Fruit fly (Drosophila melanogaster): ENCODE data around the gene CG14506.
A peak's percentile ranks its signal among the peaks of the same experiment; 100 is the strongest.
"Not testable (repeated sequence)": the region's sequence is repeated elsewhere in the genome, so short reads cannot be mapped to it uniquely, and the experiment has no call there.

CG14506 gene

dm6 chr3R:29319481-29320289 is 22.7 kb upstream of the CG14506 start, which contains the start of gene Cnx99A:
Cnx99A (minus strand) TSS chr3R:29319644.
- peak; percentile 68 for TF ChIP-seq CG13123 (GFP tag; optimal IDR thresholded peaks at IDR 0.05)
- peak; percentile 66 for TF ChIP-seq Nf-YC (tag; optimal IDR thresholded peaks at IDR 0.05)
- peak; percentile 9 for TF ChIP-seq kni (GFP tag; optimal IDR thresholded peaks at IDR 0.05)
- peak; percentile 84 for TF ChIP-seq CG11247 (GFP tag; IDR thresholded peaks at IDR 0.05)
- TF ChIP-seq dmrt99B (tag; optimal IDR thresholded peaks at IDR 0.05): peak; percentile 78
- peak; percentile 70 for TF ChIP-seq slou (GFP tag; optimal IDR thresholded peaks at IDR 0.05)
- TF ChIP-seq CG5245 (GFP tag; optimal IDR thresholded peaks at IDR 0.05): peak; percentile 67
- peak; percentile 50 for TF ChIP-seq CG6765 (GFP tag; optimal IDR thresholded peaks at IDR 0.05)
- TF ChIP-seq CG12744 (GFP tag; optimal IDR thresholded peaks at IDR 0.05): peak; percentile 42
- TF ChIP-seq CG7786 (GFP tag; optimal IDR thresholded peaks at IDR 0.05): peak; percentile 32
- TF ChIP-seq dm (GFP tag; optimal IDR thresholded peaks at IDR 0.05): peak; percentile 38
- TF ChIP-seq repo (GFP tag; optimal IDR thresholded peaks at IDR 0.05): peak; percentile 55
- 0 out of 3 replicates have a peak, but pooled peaks have one; percentile 19 for TF ChIP-seq CG6791 (GFP tag; IDR thresholded peaks at IDR 0.05; ENCODE audit: partially characterized antibody)
- peak; percentile 44 for TF ChIP-seq trh (GFP tag; optimal IDR thresholded peaks at IDR 0.05)
- peak; percentile 64 for TF ChIP-seq jumu (GFP tag; optimal IDR thresholded peaks at IDR 0.05)
- TF ChIP-seq shn (GFP tag; optimal IDR thresholded peaks at IDR 0.05): peak; percentile 54
- peak; percentile 18 for TF ChIP-seq CG4617 (GFP tag; optimal IDR thresholded peaks at IDR 0.05; ENCODE audit: borderline replicate concordance)
- 0 out of 2 replicates have a peak, but pooled peaks have one; percentile 8 for TF ChIP-seq Dip2 (GFP tag; IDR thresholded peaks at IDR 0.05)
- TF ChIP-seq Rx (GFP tag; IDR thresholded peaks at IDR 0.05): peak; percentile 86
- TF ChIP-seq CG10209 (GFP tag; optimal IDR thresholded peaks at IDR 0.05): peak; percentile 76
- TF ChIP-seq CG8089 (GFP tag; optimal IDR thresholded peaks at IDR 0.05): peak; percentile 50
- TF ChIP-seq schlank (tag; optimal IDR thresholded peaks at IDR 0.05): peak; percentile 56
- not testable (repeated sequence) for TF ChIP-seq hkb (optimal IDR thresholded peaks at IDR 0.05)
- TF ChIP-seq hkb (GFP tag; IDR thresholded peaks at IDR 0.05): peak; percentile 84
- TF ChIP-seq Aef1 (GFP tag; IDR thresholded peaks at IDR 0.05): peak; percentile 80
- peak; percentile 77 for TF ChIP-seq CG9797 (GFP tag; optimal IDR thresholded peaks at IDR 0.05)
- peak; percentile 51 for TF ChIP-seq pho (GFP tag; optimal IDR thresholded peaks at IDR 0.05)
- TF ChIP-seq CG3163 (GFP tag; optimal IDR thresholded peaks at IDR 0.05): peak; percentile 11
- TF ChIP-seq lmd (GFP tag; IDR thresholded peaks at IDR 0.05): peak; percentile 88
- TF ChIP-seq Eip74EF (GFP tag; optimal IDR thresholded peaks at IDR 0.05): peak in 1 of 2 experiments; percentile 36
- TF ChIP-seq PHDP (tag; optimal IDR thresholded peaks at IDR 0.05): peak; percentile 84
- TF ChIP-seq lab (GFP tag; optimal IDR thresholded peaks at IDR 0.05): peak; percentile 83
- TF ChIP-seq sqz (GFP tag; optimal IDR thresholded peaks at IDR 0.05): peak; percentile 19
- peak; percentile 76 for TF ChIP-seq Meics (GFP tag; optimal IDR thresholded peaks at IDR 0.05)
- peak; percentile 70 for TF ChIP-seq trem (tag; optimal IDR thresholded peaks at IDR 0.05)
- TF ChIP-seq CG1647 (GFP tag; optimal IDR thresholded peaks at IDR 0.05): peak; percentile 71
- TF ChIP-seq chn (GFP tag; optimal IDR thresholded peaks at IDR 0.05): peak; percentile 68
- TF ChIP-seq CG17361 (GFP tag; IDR thresholded peaks at IDR 0.05): peak; percentile 78
- peak; percentile 63 to 69 for TF ChIP-seq Pdp1 (GFP tag; optimal IDR thresholded peaks at IDR 0.05)
- peak; percentile 29 for TF ChIP-seq Camta (GFP tag; optimal IDR thresholded peaks at IDR 0.05)
- TF ChIP-seq sens (GFP tag): peak; percentile 95
- peak; percentile 54 for TF ChIP-seq CG30020 (tag; optimal IDR thresholded peaks at IDR 0.05)
- peak; percentile 25; the same call in 1 of the 2 replicates for TF ChIP-seq amos (GFP tag; IDR thresholded peaks at IDR 0.05; ENCODE audit: partially characterized antibody)
- TF ChIP-seq bsh (GFP tag; optimal IDR thresholded peaks at IDR 0.05): peak; percentile 41 to 81
- peak; percentile 54; the same call in 1 of the 2 replicates for TF ChIP-seq CG10321 (GFP tag; IDR thresholded peaks at IDR 0.05)
- 0 out of 2 replicates have a peak, but pooled peaks have one; percentile 53 for TF ChIP-seq gsb (GFP tag; IDR thresholded peaks at IDR 0.05)
- TF ChIP-seq toy (GFP tag; IDR thresholded peaks at IDR 0.05): peak; percentile 60; the same call in 1 of the 2 replicates
- peak; percentile 80 for TF ChIP-seq bab2 (GFP tag; optimal IDR thresholded peaks at IDR 0.05)
- TF ChIP-seq Poxn (GFP tag; IDR thresholded peaks at IDR 0.05): peak; percentile 31; the same call in 1 of the 2 replicates

Measured in whole organism, embryonic.